Fruit fly (Drosophila melanogaster) whole organism, prepupa: ENCODE results near the gene Tbcd.
A peak's percentile ranks its signal among the peaks of the same experiment; 100 is the strongest.

ENCODE experiments used
- Blimp-1 ChIP-seq: fragments of 200-800 bp; sonication (Bioruptor generic); optimal IDR thresholded peaks from 3 replicates; lab custom pipeline; 2017; ENCODE audit warnings: missing biosample characterization, missing genetic modification characterization, mild to moderate bottlenecking, moderate library complexity, missing genetic modification reagents
- CG10631 ChIP-seq: fragments of 200-800 bp; sonication (Bioruptor generic); optimal IDR thresholded peaks from 2 replicates; lab custom pipeline; 2016; ENCODE audit warnings: missing biosample characterization, missing genetic modification characterization
- CG10669 ChIP-seq: fragments of 200-800 bp; sonication (Bioruptor generic); optimal IDR thresholded peaks from 3 replicates; lab custom pipeline; 2018; ENCODE audit warnings: missing biosample characterization, mild to moderate bottlenecking, missing genetic modification characterization, moderate library complexity
- CG11762 ChIP-seq: fragments of 200-800 bp; sonication (Bioruptor generic); optimal IDR thresholded peaks from 3 replicates; lab custom pipeline; 2016; ENCODE audit warnings: missing biosample characterization, missing genetic modification characterization; ENCODE audit not compliant: insufficient read depth
- CG11902 ChIP-seq: fragments of 200-800 bp; sonication (Bioruptor generic); optimal IDR thresholded peaks from 3 replicates; lab custom pipeline; 2016; ENCODE audit warnings: missing biosample characterization, missing genetic modification characterization
- CG3032 ChIP-seq: fragments of 200-800 bp; optimal IDR thresholded peaks from 2 replicates; lab custom pipeline; 2019; ENCODE audit warnings: missing biosample characterization, mild to moderate bottlenecking, missing genetic modification characterization, moderate library complexity
- CG31627 ChIP-seq: fragments of 200-800 bp; sonication (Bioruptor generic); optimal IDR thresholded peaks from 3 replicates; lab custom pipeline; 2016; ENCODE audit warnings: missing biosample characterization, missing genetic modification characterization
- CG32006 ChIP-seq: fragments of 200-800 bp; sonication (Bioruptor generic); optimal IDR thresholded peaks from 3 replicates; lab custom pipeline; 2017; ENCODE audit warnings: missing biosample characterization, mild to moderate bottlenecking, missing genetic modification characterization
- CG4318 ChIP-seq: fragments of 200-800 bp; sonication (Bioruptor generic); optimal IDR thresholded peaks from 3 replicates; lab custom pipeline; 2017; ENCODE audit warnings: missing biosample characterization, mild to moderate bottlenecking, missing genetic modification characterization
- CG6163 ChIP-seq: fragments of 200-800 bp; sonication (Bioruptor generic); IDR thresholded peaks from 3 replicates; pipeline ENCODE4 v1.3.6; 2022; ENCODE audit warnings: missing biosample characterization, missing genetic modification characterization
- CG6276 ChIP-seq: fragments of 200-800 bp; sonication (Bioruptor generic); optimal IDR thresholded peaks from 2 replicates; lab custom pipeline; 2017; ENCODE audit warnings: missing biosample characterization, mild to moderate bottlenecking, missing genetic modification characterization
- CG6808 ChIP-seq: fragments of 200-800 bp; sonication (Bioruptor generic); optimal IDR thresholded peaks from 3 replicates; lab custom pipeline; 2017; ENCODE audit warnings: missing biosample characterization, missing genetic modification characterization, mild to moderate bottlenecking, moderate library complexity, missing genetic modification reagents
- CG6854 ChIP-seq: fragments of 200-800 bp; sonication (Bioruptor generic); optimal IDR thresholded peaks from 2 replicates; lab custom pipeline; 2017; ENCODE audit warnings: missing biosample characterization, mild to moderate bottlenecking, missing genetic modification characterization
- CG7368 ChIP-seq: fragments of 200-800 bp; sonication (Bioruptor generic); optimal IDR thresholded peaks from 3 replicates; lab custom pipeline; 2016; ENCODE audit warnings: missing biosample characterization, missing genetic modification characterization
- CG9139 ChIP-seq: fragments of 200-800 bp; sonication (Bioruptor generic); optimal IDR thresholded peaks from 3 replicates; lab custom pipeline; 2017; ENCODE audit warnings: missing biosample characterization, mild to moderate bottlenecking, missing genetic modification characterization
- Eip75B ChIP-seq: fragments of 200-800 bp; sonication (Bioruptor generic); optimal IDR thresholded peaks from 3 replicates; lab custom pipeline; 2016; ENCODE audit warnings: missing biosample characterization, missing genetic modification characterization
- Eip78C ChIP-seq: fragments of 200-800 bp; sonication (Bioruptor generic); peaks from one replicate; lab custom pipeline; 2016; ENCODE audit warnings: missing biosample characterization, missing genetic modification characterization
- Eip93F ChIP-seq: fragments of 200-800 bp; sonication (Bioruptor generic); optimal IDR thresholded peaks from 2 replicates; lab custom pipeline; 2016; ENCODE audit warnings: missing biosample characterization, mild to moderate bottlenecking, missing genetic modification characterization
- Hr38 ChIP-seq: sonication (Bioruptor generic); optimal IDR thresholded peaks from 2 replicates; lab custom pipeline; 2016; ENCODE audit warnings: missing biosample characterization, missing genetic modification characterization
- Hr39 ChIP-seq: fragments of 200-800 bp; sonication (Bioruptor generic); optimal IDR thresholded peaks from 2 replicates; lab custom pipeline; 2016; ENCODE audit warnings: missing biosample characterization, missing genetic modification characterization
- Hr4 ChIP-seq: fragments of 200-800 bp; sonication (Bioruptor generic); optimal IDR thresholded peaks from 3 replicates; lab custom pipeline; 2016; ENCODE audit warnings: missing biosample characterization, missing genetic modification characterization
- Lpt ChIP-seq: fragments of 200-800 bp; sonication (Bioruptor generic); optimal IDR thresholded peaks from 3 replicates; lab custom pipeline; 2016; ENCODE audit warnings: missing biosample characterization, missing genetic modification characterization
- OdsH ChIP-seq: fragments of 200-800 bp; sonication (Bioruptor generic); optimal IDR thresholded peaks from 3 replicates; lab custom pipeline; 2016; ENCODE audit warnings: missing biosample characterization, missing genetic modification characterization
- Smox ChIP-seq: fragments of 200-800 bp; sonication (Bioruptor generic); optimal IDR thresholded peaks from 3 replicates; lab custom pipeline; 2016; ENCODE audit warnings: missing biosample characterization, missing genetic modification characterization
- Sox102F ChIP-seq: fragments of 200-800 bp; sonication (Bioruptor generic); optimal IDR thresholded peaks from 2 replicates; lab custom pipeline; 2016; ENCODE audit warnings: missing biosample characterization, mild to moderate bottlenecking, missing genetic modification characterization
- Sox14 ChIP-seq: fragments of 200-800 bp; sonication (Bioruptor generic); optimal IDR thresholded peaks from 3 replicates; lab custom pipeline; 2016; ENCODE audit warnings: missing biosample characterization, missing genetic modification characterization
- achi ChIP-seq: fragments of 200-800 bp; sonication (Bioruptor generic); optimal IDR thresholded peaks from 3 replicates; lab custom pipeline; 2016; ENCODE audit warnings: missing biosample characterization, missing genetic modification characterization
- cyc ChIP-seq: fragments of 200-800 bp; sonication (Bioruptor generic); optimal IDR thresholded peaks from 3 replicates; lab custom pipeline; 2016; ENCODE audit warnings: missing biosample characterization, missing genetic modification characterization
- dac ChIP-seq: fragments of 200-800 bp; sonication (Bioruptor generic); optimal IDR thresholded peaks from 2 replicates; lab custom pipeline; 2017; ENCODE audit warnings: missing biosample characterization, mild to moderate bottlenecking, missing genetic modification characterization
- dsx ChIP-seq: fragments of 200-800 bp; optimal IDR thresholded peaks from 3 replicates; lab custom pipeline; 2019; ENCODE audit warnings: missing biosample characterization, mild to moderate bottlenecking, missing genetic modification characterization, moderate library complexity; ENCODE audit not compliant: poor library complexity, severe bottlenecking
- eg ChIP-seq: fragments of 200-800 bp; sonication (Bioruptor generic); IDR thresholded peaks from 3 replicates; pipeline ENCODE4 v1.3.6; 2022; ENCODE audit warnings: missing biosample characterization, missing genetic modification characterization
- esn ChIP-seq: fragments of 200-800 bp; sonication (Bioruptor generic); optimal IDR thresholded peaks from 2 replicates; lab custom pipeline; 2016; ENCODE audit warnings: missing biosample characterization, mild to moderate bottlenecking, missing genetic modification characterization, moderate library complexity
- fd59A ChIP-seq: fragments of 200-800 bp; sonication (Bioruptor generic); optimal IDR thresholded peaks from 2 replicates; lab custom pipeline; 2017; ENCODE audit warnings: missing biosample characterization, mild to moderate bottlenecking, missing genetic modification characterization, missing genetic modification reagents
- fd85E ChIP-seq: fragments of 200-800 bp; sonication (Bioruptor generic); optimal IDR thresholded peaks from 3 replicates; lab custom pipeline; 2016; ENCODE audit warnings: missing biosample characterization, missing genetic modification characterization
- fkh ChIP-seq: fragments of 200-800 bp; sonication (Bioruptor generic); optimal IDR thresholded peaks from 3 replicates; lab custom pipeline; 2017; ENCODE audit warnings: missing biosample characterization, mild to moderate bottlenecking, missing genetic modification characterization, moderate library complexity
- lz ChIP-seq: fragments of 200-800 bp; sonication (Bioruptor generic); optimal IDR thresholded peaks from 3 replicates; lab custom pipeline; 2016; ENCODE audit warnings: missing biosample characterization, missing genetic modification characterization
- salr ChIP-seq, 2 experiments: fragments of 200-800 bp; sonication (Bioruptor generic); optimal IDR thresholded peaks; 3 replicates each; lab custom pipeline; 2016 to 2018; ENCODE audit warnings: missing biosample characterization in 2 of 2, missing genetic modification characterization in 2 of 2, mild to moderate bottlenecking in 1 of 2
- spab ChIP-seq: fragments of 200-800 bp; sonication (Bioruptor generic); optimal IDR thresholded peaks from 2 replicates; lab custom pipeline; 2017; ENCODE audit warnings: missing biosample characterization, mild to moderate bottlenecking, missing genetic modification characterization, missing genetic modification reagents
- svp ChIP-seq: fragments of 200-800 bp; sonication (Bioruptor generic); peaks from one replicate; lab custom pipeline; 2016; ENCODE audit warnings: missing biosample characterization, missing genetic modification characterization
- topi ChIP-seq: fragments of 200-800 bp; sonication (Bioruptor generic); optimal IDR thresholded peaks from 3 replicates; lab custom pipeline; 2016; ENCODE audit warnings: missing biosample characterization, missing genetic modification characterization
- vri ChIP-seq: fragments of 200-800 bp; sonication (Bioruptor generic); optimal IDR thresholded peaks from 3 replicates; lab custom pipeline; 2016; ENCODE audit warnings: missing biosample characterization, mild to moderate bottlenecking, missing genetic modification characterization

Gene Tbcd

DNA sequence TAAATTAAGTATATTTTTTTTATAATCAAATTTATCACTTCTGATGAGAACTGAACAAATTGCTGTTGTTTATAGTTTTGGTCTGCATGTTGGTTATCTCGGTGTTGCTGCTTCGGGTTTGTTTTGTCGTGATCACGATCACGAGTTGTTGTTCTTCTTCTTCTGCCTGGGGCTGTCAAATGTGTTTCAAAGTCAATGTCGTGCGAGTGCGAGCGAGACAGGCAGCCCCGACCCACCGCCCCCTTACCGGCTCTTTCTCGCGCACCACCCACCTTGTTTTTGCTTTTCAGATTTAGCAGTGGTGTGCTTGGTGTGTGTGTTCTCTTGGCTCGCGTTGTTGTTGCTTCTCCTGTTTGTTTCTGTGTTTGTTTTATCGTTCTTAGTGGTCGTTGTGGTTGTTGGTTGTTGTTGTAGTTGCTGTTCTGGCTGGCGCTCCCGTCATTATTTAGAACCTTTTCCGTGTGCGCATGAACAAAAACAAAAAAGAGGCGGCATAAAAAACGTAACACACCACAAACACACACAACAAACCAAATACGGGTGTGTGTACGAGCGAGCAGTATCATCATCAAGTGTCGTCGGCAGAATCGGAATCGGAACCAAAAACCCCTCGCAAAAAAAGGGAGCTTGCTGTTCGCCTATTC, 50.3 kb downstream of the Tbcd start, which contains the start of gene COX7AL2 (continued):
- TF ChIP-seq vri (no peak), dac (GFP tag; lab: Kevin White, UChicago) (no peak), salr (GFP tag; optimal IDR thresholded peaks at IDR 0.05; lab: Kevin White, UChicago) (peak in 1 of 2 experiments; percentile 36), CG3032 (no peak), achi (GFP tag; lab: Kevin White, UChicago) (peak; percentile 22), fd85E (GFP tag; lab: Kevin White, UChicago) (no peak), Hr39 (no peak), CG6163 (GFP tag; lab: Robert Waterston, UW) (no peak), dsx (GFP tag; lab: Kevin White, UChicago) (no peak), CG6276 (GFP tag; lab: Kevin White, UChicago) (peak; percentile 48), CG32006 (GFP tag; lab: Kevin White, UChicago) (peak; percentile 3), CG7368 (GFP tag; lab: Kevin White, UChicago) (no peak), CG11902 (GFP tag; lab: Kevin White, UChicago) (no peak), Eip78C (GFP tag; lab: Kevin White, UChicago) (no peak), Sox14 (GFP tag; lab: Kevin White, UChicago) (no peak), Smox (GFP tag; lab: Kevin White, UChicago) (no peak), CG10631 (peak; percentile 26), Eip75B (GFP tag; lab: Kevin White, UChicago) (no peak), Hr38 (GFP tag; lab: Kevin White, UChicago) (no peak), CG31627 (no peak), Lpt (GFP tag; lab: Kevin White, UChicago) (no peak), Blimp-1 (GFP tag; lab: Kevin White, UChicago) (no peak), CG10669 (GFP tag; lab: Kevin White, UChicago) (no peak), OdsH (GFP tag; lab: Kevin White, UChicago) (no peak), lz (GFP tag; lab: Kevin White, UChicago) (no peak)
- TF ChIP-seq, all 60 proteins: peak for 8

DNA sequence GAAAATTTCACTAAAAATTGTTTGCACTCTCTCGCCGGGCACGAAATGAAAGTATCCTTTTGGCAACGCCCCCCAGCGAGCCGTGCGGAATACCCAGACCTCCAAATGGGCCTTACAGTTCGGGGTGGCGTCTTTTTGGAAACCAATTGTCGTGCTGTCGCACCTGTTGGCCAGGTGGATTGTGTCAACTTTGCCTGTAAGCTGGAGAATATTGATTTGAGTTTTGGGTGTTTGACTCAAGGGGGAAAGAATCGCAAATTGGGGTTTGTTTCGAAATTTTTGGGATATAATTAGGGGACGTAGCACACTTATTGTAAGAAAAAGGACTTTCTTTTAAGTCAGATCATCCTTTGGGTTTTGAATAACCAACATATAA, 50.8 kb downstream of the Tbcd start:
- TF ChIP-seq lz (GFP tag; lab: Kevin White, UChicago), result no peak
- TF ChIP-seq esn, result peak; percentile 3
- TF ChIP-seq CG4318 (GFP tag; lab: Kevin White, UChicago), result no peak
- no peak for TF ChIP-seq CG6808
- no peak for TF ChIP-seq salr (GFP tag; optimal IDR thresholded peaks at IDR 0.05; lab: Kevin White, UChicago)
- TF ChIP-seq Eip78C (GFP tag; lab: Kevin White, UChicago), result no peak
- TF ChIP-seq Eip93F (GFP tag; lab: Kevin White, UChicago), result no peak
- TF ChIP-seq spab (GFP tag; lab: Kevin White, UChicago), result no peak

DNA sequence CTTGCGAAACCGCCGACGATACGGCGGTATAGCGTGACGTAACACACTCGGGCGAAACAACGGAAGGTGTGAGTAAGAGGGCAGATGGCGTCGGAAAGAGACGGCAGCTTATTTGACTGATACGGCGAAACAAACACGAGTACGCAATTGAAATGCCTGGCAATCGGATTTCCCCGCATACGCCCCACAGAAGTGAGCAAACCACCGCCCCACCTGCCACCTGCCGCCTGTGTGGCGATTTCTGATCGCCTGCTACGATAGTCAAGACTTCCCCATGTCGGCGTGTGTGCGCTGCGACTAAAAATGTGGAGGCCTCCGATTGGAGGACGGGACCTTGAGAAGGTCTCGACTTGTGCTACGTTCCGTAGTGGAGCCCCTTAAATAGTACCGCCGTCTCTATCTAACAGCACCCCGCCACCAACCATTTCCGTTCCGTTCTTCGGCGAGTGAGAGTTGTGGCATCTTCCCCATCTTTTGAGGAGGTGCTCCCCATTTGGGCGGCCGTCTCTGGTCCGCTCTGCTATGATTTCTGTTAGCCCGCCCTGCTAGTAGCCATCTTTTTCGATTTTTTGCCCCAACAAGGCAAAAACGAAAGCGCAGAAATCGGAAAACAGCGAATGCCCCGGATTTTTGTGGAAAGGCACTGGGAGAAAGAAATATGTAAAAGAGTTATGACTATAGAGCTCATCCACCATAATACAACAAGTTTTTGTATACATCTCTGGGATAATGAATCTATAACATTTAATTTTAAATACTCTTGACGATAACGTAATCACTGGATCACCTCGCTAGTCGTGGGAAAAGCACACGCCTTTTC, 51.5 kb downstream of the Tbcd start:
- TF ChIP-seq OdsH (GFP tag; lab: Kevin White, UChicago) (peak; percentile 98), CG31627 (peak; percentile 99), dsx (GFP tag; lab: Kevin White, UChicago) (peak; percentile 94), Sox102F (GFP tag; lab: Kevin White, UChicago) (peak; percentile 99), fd59A (peak; percentile 95), fkh (peak; percentile 79), topi (peak; percentile 99), CG10631 (peak; percentile 99), Eip78C (GFP tag; lab: Kevin White, UChicago) (peak; percentile 99), Smox (GFP tag; lab: Kevin White, UChicago) (peak; percentile 99), salr (GFP tag; optimal IDR thresholded peaks at IDR 0.05; lab: Kevin White, UChicago) (peak; percentile 94 to 98), Eip93F (GFP tag; lab: Kevin White, UChicago) (no peak), Sox14 (GFP tag; lab: Kevin White, UChicago) (peak; percentile 99), CG6854 (peak; percentile 95), CG6808 (peak; percentile 94), CG11762 (GFP tag; lab: Kevin White, UChicago) (peak; percentile 98), eg (GFP tag; lab: Robert Waterston, UW) (no peak), CG4318 (GFP tag; lab: Kevin White, UChicago) (peak; percentile 95), svp (GFP tag; lab: Kevin White, UChicago) (peak; percentile 99), vri (peak; percentile 100), CG6163 (GFP tag; lab: Robert Waterston, UW) (no peak), Blimp-1 (GFP tag; lab: Kevin White, UChicago) (peak; percentile 90), fd85E (GFP tag; lab: Kevin White, UChicago) (peak; percentile 92), CG3032 (peak; percentile 97), cyc (GFP tag; lab: Kevin White, UChicago) (peak; percentile 99), CG9139 (peak; percentile 90), spab (GFP tag; lab: Kevin White, UChicago) (peak; percentile 96), Hr4 (GFP tag; lab: Kevin White, UChicago) (peak; percentile 98), Eip75B (GFP tag; lab: Kevin White, UChicago) (peak; percentile 99), dac (GFP tag; lab: Kevin White, UChicago) (peak; percentile 92), Hr39 (peak; percentile 99)
